Worm (Caenorhabditis elegans) whole organism, L4/young adult: Measurements from ENCODE around the gene Y69A2AR.47.

Experiments used
- W03F9.2 ChIP-seq: fragments of 150-350 bp; optimal IDR thresholded peaks from 2 replicates; lab custom pipeline; 2014; ENCODE audit warnings: missing biosample characterization, missing genetic modification characterization
- dao-5 ChIP-seq: sonication (generic microtip); optimal IDR thresholded peaks from 2 replicates; lab custom pipeline; 2016; ENCODE audit warnings: missing genotype, missing genetic modification characterization, moderate library complexity, missing compliant biosample characterization
- him-1 ChIP-seq: sonication (generic microtip); optimal IDR thresholded peaks from 2 replicates; lab custom pipeline; 2016; ENCODE audit warnings: missing genotype, missing genetic modification reagents, missing genetic modification characterization, missing compliant biosample characterization

DNA sequence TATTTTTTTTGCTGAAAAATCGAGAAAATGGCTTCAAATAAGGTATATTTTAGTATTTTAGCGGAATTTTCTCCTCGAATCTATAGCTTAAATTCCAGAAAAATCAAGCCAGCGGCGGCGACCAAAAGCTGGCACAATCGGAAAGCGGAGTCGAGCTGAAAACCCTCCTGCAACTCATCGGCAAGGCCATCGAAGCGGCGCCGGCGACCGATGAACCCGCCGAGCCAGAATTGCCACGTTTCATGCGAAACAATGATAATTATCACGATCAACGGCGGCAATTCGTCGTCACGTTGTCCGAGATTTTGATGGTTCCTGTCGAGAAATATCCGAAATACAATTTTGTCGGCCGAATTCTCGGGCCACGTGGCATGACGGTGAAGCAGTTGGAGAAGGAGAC, 12.9 kb downstream of the Y69A2AR.47 start, which contains the start of gene Y69A2AR.32:
- TF ChIP-seq dao-5 (no peak), him-1 (tag; lab: Kevin White, UChicago) (no peak), W03F9.2 (tag; lab: Kevin White, UChicago) (no peak)
